Fruit fly (Drosophila melanogaster) whole organism, wandering third instar larva: Measurements from ENCODE around the gene frm.
A peak's percentile ranks its signal among the peaks of the same experiment; 100 is the strongest.

ENCODE experiments used
- Abd-B ChIP-seq: fragments of >200 bp; optimal IDR thresholded peaks from 2 replicates; lab custom pipeline; 2017; ENCODE audit warnings: missing biosample characterization, missing genetic modification characterization
- CG32264 ChIP-seq: fragments of 200-800 bp; sonication (Bioruptor generic); optimal IDR thresholded peaks from 2 replicates; lab custom pipeline; 2016; ENCODE audit warnings: missing biosample characterization, missing genetic modification characterization
- CG9705 ChIP-seq: fragments of 200-800 bp; sonication (Bioruptor generic); optimal IDR thresholded peaks from 2 replicates; lab custom pipeline; 2018; ENCODE audit warnings: missing biosample characterization, mild to moderate bottlenecking, missing genetic modification characterization
- CrebA ChIP-seq: fragments of 200-800 bp; sonication (Bioruptor generic); optimal IDR thresholded peaks from 2 replicates; lab custom pipeline; 2016; ENCODE audit warnings: missing biosample characterization, mild to moderate bottlenecking, missing genetic modification characterization, borderline replicate concordance
- Dfd ChIP-seq: fragments of >200 bp; optimal IDR thresholded peaks from 2 replicates; lab custom pipeline; 2017; ENCODE audit warnings: missing biosample characterization, missing genetic modification characterization
- GATAd ChIP-seq: sonication (Bioruptor generic); optimal IDR thresholded peaks from 2 replicates; lab custom pipeline; 2016; ENCODE audit warnings: missing biosample characterization, missing genetic modification characterization
- HLH106 ChIP-seq: fragments of 200-800 bp; optimal IDR thresholded peaks from 3 replicates; lab custom pipeline; 2019; ENCODE audit warnings: missing biosample characterization, mild to moderate bottlenecking, missing genetic modification characterization, moderate library complexity
- Hnf4 ChIP-seq: fragments of 200-800 bp; sonication (Bioruptor generic); optimal IDR thresholded peaks from 2 replicates; lab custom pipeline; 2016; ENCODE audit warnings: missing biosample characterization, mild to moderate bottlenecking, missing genetic modification characterization
- Hr78 ChIP-seq: fragments of >200 bp; optimal IDR thresholded peaks from 2 replicates; lab custom pipeline; 2017; ENCODE audit warnings: missing biosample characterization, missing genetic modification characterization
- Hr83 ChIP-seq: fragments of 200-300 bp; sonication (Bioruptor generic); optimal IDR thresholded peaks from 2 replicates; lab custom pipeline; 2016; ENCODE audit warnings: missing biosample characterization, mild to moderate bottlenecking, missing genetic modification characterization, moderate library complexity; ENCODE audit not compliant: poor library complexity, severe bottlenecking
- Mio ChIP-seq: sonication (Bioruptor generic); optimal IDR thresholded peaks from 2 replicates; lab custom pipeline; 2016; ENCODE audit warnings: missing biosample characterization, missing genetic modification characterization
- N ChIP-seq: fragments of >200 bp; optimal IDR thresholded peaks from 2 replicates; lab custom pipeline; 2018; ENCODE audit warnings: missing biosample characterization, missing external identifiers, missing genetic modification characterization
- OdsH ChIP-seq: fragments of 200-800 bp; sonication (Bioruptor generic); optimal IDR thresholded peaks from 2 replicates; lab custom pipeline; 2016; ENCODE audit warnings: missing biosample characterization, mild to moderate bottlenecking, missing genetic modification characterization
- Rel ChIP-seq, 2 experiments: fragments of 200-800 bp; sonication (Bioruptor generic) in 1 of 2; optimal IDR thresholded peaks; 2 replicates in 1 of 2; 3 replicates in 1 of 2; lab custom pipeline; 2016 to 2019; ENCODE audit warnings: mild to moderate bottlenecking in 2 of 2, missing biosample characterization in 2 of 2, missing genetic modification characterization in 2 of 2, moderate library complexity in 1 of 2
- Sp1 ChIP-seq: fragments of 200-800 bp; sonication (Bioruptor generic); optimal IDR thresholded peaks from 3 replicates; lab custom pipeline; 2019; ENCODE audit warnings: missing biosample characterization, mild to moderate bottlenecking, missing genetic modification characterization, moderate library complexity
- Vsx2 ChIP-seq: fragments of 200-300, 225-300 bp; sonication (Bioruptor generic); optimal IDR thresholded peaks from 2 replicates; lab custom pipeline; 2018; ENCODE audit warnings: missing biosample characterization, missing genetic modification characterization; ENCODE audit not compliant: partially characterized antibody
- br ChIP-seq: fragments of 200-800 bp; sonication (Bioruptor generic); optimal IDR thresholded peaks from 2 replicates; lab custom pipeline; 2016; ENCODE audit warnings: missing biosample characterization, missing genetic modification characterization
- brk ChIP-seq: fragments of 200-800 bp; sonication (Bioruptor generic); optimal IDR thresholded peaks from 2 replicates; lab custom pipeline; 2016; ENCODE audit warnings: missing biosample characterization, mild to moderate bottlenecking, missing genetic modification characterization
- dl ChIP-seq, 2 experiments: fragments of 175-275, 200-275 bp in 1 of 2; fragments of 200-275 bp in 1 of 2; sonication (Bioruptor generic); optimal IDR thresholded peaks; lab custom pipeline; 2018; ENCODE audit warnings: mild to moderate bottlenecking in 2 of 2, missing biosample characterization in 2 of 2, missing genetic modification characterization in 2 of 2, moderate library complexity in 2 of 2; ENCODE audit not compliant: partially characterized antibody in 2 of 2, insufficient read depth in 1 of 2
- dsf ChIP-seq: sonication (Bioruptor generic); optimal IDR thresholded peaks from 2 replicates; lab custom pipeline; 2016; ENCODE audit warnings: missing biosample characterization, missing genetic modification characterization, borderline replicate concordance
- ey ChIP-seq: fragments of 200-800 bp; sonication (Bioruptor generic); optimal IDR thresholded peaks from 2 replicates; lab custom pipeline; 2016; ENCODE audit warnings: missing biosample characterization, missing genetic modification characterization
- foxo ChIP-seq, 2 experiments: fragments of 200-800 bp; sonication (Bioruptor generic); optimal IDR thresholded peaks; 2 replicates in 1 of 2; 3 replicates in 1 of 2; lab custom pipeline; 2016 to 2017; ENCODE audit warnings: missing biosample characterization in 2 of 2, missing genetic modification characterization in 2 of 2
- fru ChIP-seq: fragments of 200-800 bp; sonication (Bioruptor generic); optimal IDR thresholded peaks from 3 replicates; lab custom pipeline; 2016; ENCODE audit warnings: missing biosample characterization, mild to moderate bottlenecking, missing genetic modification characterization
- h ChIP-seq: fragments of 200-800 bp; sonication (Bioruptor generic); optimal IDR thresholded peaks from 3 replicates; lab custom pipeline; 2016; ENCODE audit warnings: missing biosample characterization, mild to moderate bottlenecking, missing genetic modification characterization
- jim ChIP-seq: fragments of 175-275, 200-325 bp; sonication (Bioruptor generic); optimal IDR thresholded peaks from 2 replicates; lab custom pipeline; 2016; ENCODE audit warnings: missing biosample characterization, mild to moderate bottlenecking, missing genetic modification characterization
- lola ChIP-seq: fragments of >200 bp; optimal IDR thresholded peaks from 2 replicates; lab custom pipeline; 2017; ENCODE audit warnings: missing biosample characterization, missing genetic modification characterization
- pan ChIP-seq: fragments of >200 bp; optimal IDR thresholded peaks from 2 replicates; lab custom pipeline; 2017
- psq ChIP-seq: fragments of 200-800 bp; sonication (Bioruptor generic); optimal IDR thresholded peaks from 3 replicates; lab custom pipeline; 2017; ENCODE audit warnings: missing biosample characterization, mild to moderate bottlenecking, missing genetic modification characterization, moderate library complexity
- rgr ChIP-seq: fragments of 200-800 bp; sonication (Bioruptor generic); optimal IDR thresholded peaks from 3 replicates; lab custom pipeline; 2016; ENCODE audit warnings: missing biosample characterization, mild to moderate bottlenecking, missing genetic modification characterization
- sage ChIP-seq: fragments of 200-800 bp; sonication (Bioruptor generic); optimal IDR thresholded peaks from 2 replicates; lab custom pipeline; 2016; ENCODE audit warnings: missing biosample characterization, mild to moderate bottlenecking, missing genetic modification characterization
- sv ChIP-seq: fragments of 200-800 bp; sonication (Bioruptor generic); optimal IDR thresholded peaks from 3 replicates; lab custom pipeline; 2016; ENCODE audit warnings: missing biosample characterization, missing genetic modification characterization
- tai ChIP-seq: sonication (Bioruptor generic); optimal IDR thresholded peaks from 2 replicates; lab custom pipeline; 2016; ENCODE audit warnings: missing biosample characterization, missing genetic modification characterization
- usp ChIP-seq: fragments of >200 bp; optimal IDR thresholded peaks from 2 replicates; lab custom pipeline; 2017; ENCODE audit warnings: missing biosample characterization, missing genetic modification characterization
- woc ChIP-seq: sonication (Bioruptor generic); optimal IDR thresholded peaks from 2 replicates; lab custom pipeline; 2016; ENCODE audit warnings: missing biosample characterization, mild to moderate bottlenecking, missing genetic modification characterization

frm gene

dm6 chr3L:5551087-5551486, at the start of gene frm:
frm (minus strand) TSS chr3L:5551159.
- TF ChIP-seq Rel (GFP tag; optimal IDR thresholded peaks at IDR 0.05; lab: Kevin White, UChicago) (peak; percentile 18), Rel (tag; optimal IDR thresholded peaks at IDR 0.05; lab: Kevin White, UChicago) (peak; percentile 37), HLH106 (tag; lab: Kevin White, UChicago) (no peak), Hr83 (no peak), Dfd (GFP tag; lab: Kevin White, UChicago) (peak; percentile 8), dl (GFP tag; optimal IDR thresholded peaks at IDR 0.05; lab: Kevin White, UChicago; ENCODE audit: insufficient read depth in 1 of 2, partially characterized antibody in 2 of 2) (no peak), Vsx2 (no peak), CG32264 (GFP tag; lab: Kevin White, UChicago) (no peak), Mio (GFP tag; lab: Kevin White, UChicago) (no peak), OdsH (GFP tag; lab: Kevin White, UChicago) (no peak), jim (GFP tag; lab: Kevin White, UChicago) (peak; percentile 27), CrebA (GFP tag; lab: Kevin White, UChicago) (peak; percentile 10), fru (GFP tag; lab: Kevin White, UChicago) (no peak), woc (GFP tag; lab: Kevin White, UChicago) (no peak), sv (no peak), brk (GFP tag; lab: Kevin White, UChicago) (no peak), Sp1 (GFP tag; lab: Kevin White, UChicago) (peak; percentile 56)

dm6 chr3L:5599592-5599991, 48.6 kb upstream of the frm start, which contains the start of gene CG10591:
CG10591 (minus strand) TSS chr3L:5599692.
- TF ChIP-seq foxo (GFP tag; optimal IDR thresholded peaks at IDR 0.05; lab: Kevin White, UChicago) (no peak), pan (lab: Kevin White, UChicago) (no peak), fru (GFP tag; lab: Kevin White, UChicago) (no peak), N (no peak), rgr (no peak), h (no peak), woc (GFP tag; lab: Kevin White, UChicago) (no peak), tai (GFP tag; lab: Kevin White, UChicago) (no peak)

DNA sequence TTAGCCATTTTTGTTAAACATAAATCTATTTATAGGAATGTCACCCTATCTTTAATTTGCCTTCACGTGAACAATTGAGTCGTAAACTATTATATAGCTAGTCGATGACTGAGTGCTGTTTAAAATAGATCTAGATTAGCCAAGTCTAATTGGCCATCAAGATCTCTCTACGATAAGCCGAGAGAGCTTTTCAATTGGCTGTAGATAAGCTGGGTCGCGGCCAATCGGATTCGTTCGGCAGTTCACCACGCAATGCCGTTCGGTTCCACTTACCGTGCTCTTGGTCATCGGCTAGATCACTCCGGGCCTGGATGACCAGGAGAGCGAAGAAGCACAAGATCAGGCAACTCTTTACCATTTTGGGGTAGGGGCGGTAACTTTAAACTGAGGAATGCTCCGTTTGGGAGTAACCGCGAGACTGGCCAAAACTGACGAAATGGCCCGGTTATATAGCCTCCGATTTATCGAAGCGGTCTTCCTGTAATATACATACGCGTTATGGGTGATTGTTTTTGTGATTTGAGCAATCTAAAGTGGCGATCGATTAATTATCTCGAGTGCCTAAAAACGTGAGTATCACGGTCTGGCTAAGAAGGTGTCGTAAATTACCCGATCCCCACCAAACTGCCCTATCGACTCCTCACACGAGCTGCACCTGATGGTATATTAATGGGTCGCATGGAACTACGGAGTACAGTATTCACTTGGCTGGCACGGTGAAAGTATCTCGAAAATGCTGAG, 44.1 kb upstream of the frm start, which contains the start of the genes Alp10 and Alp9:
TSS of gene Alp10 (minus strand) at position 420 of the 741 bp plus-strand sequence.
TSS of gene Alp9 (plus strand) at position 690 of the 741 bp plus-strand sequence.
- TF ChIP-seq tai (GFP tag; lab: Kevin White, UChicago) (no peak), Mio (GFP tag; lab: Kevin White, UChicago) (no peak), CG32264 (GFP tag; lab: Kevin White, UChicago) (no peak)
- TF ChIP-seq, all 38 proteins: peak for 0

- TF ChIP-seq h = no peak
- TF ChIP-seq OdsH (GFP tag; lab: Kevin White, UChicago) = no peak
- no peak for TF ChIP-seq dsf (GFP tag; lab: Kevin White, UChicago)
- TF ChIP-seq br (GFP tag; lab: Kevin White, UChicago) = no peak
- no peak for TF ChIP-seq foxo (GFP tag; optimal IDR thresholded peaks at IDR 0.05; lab: Kevin White, UChicago)
- no peak for TF ChIP-seq Rel (GFP tag; optimal IDR thresholded peaks at IDR 0.05; lab: Kevin White, UChicago)
- TF ChIP-seq Rel (tag; optimal IDR thresholded peaks at IDR 0.05; lab: Kevin White, UChicago) = no peak
- no peak for TF ChIP-seq Hr78 (GFP tag; lab: Kevin White, UChicago)
- no peak for TF ChIP-seq fru (GFP tag; lab: Kevin White, UChicago)
- no peak for TF ChIP-seq Hnf4
- TF ChIP-seq psq = no peak
- TF ChIP-seq Vsx2 = no peak
- no peak for TF ChIP-seq Abd-B (GFP tag; lab: Kevin White, UChicago)
- TF ChIP-seq usp (GFP tag; lab: Kevin White, UChicago) = no peak
- TF ChIP-seq sv = no peak
Measured at dm6 chr3L:5594163-5594715, 43.3 kb upstream of the frm start.

DNA sequence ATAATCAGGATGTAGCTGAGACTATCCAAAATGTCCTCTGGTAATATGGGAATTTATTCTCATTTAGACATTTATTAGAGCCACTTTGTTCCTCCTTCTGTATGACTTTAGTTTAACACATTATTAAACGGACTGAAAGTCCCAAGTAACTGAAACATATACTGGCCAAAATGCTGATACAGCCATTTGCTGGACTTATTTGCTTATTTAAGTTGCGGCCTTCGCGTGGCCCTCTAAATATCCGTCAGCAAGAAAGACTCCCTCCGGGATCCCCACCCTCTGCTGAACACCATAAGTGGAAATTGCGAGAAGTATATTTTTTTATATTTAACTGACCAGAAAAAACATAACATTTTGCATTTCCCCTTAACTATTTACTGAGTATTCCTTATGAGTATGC, 41.5 kb upstream of the frm start, which contains the start of gene spo:
TSS of gene spo (minus strand) at position 135 of the 400 bp plus-strand sequence.
- no peak for TF ChIP-seq GATAd
- no peak for TF ChIP-seq CrebA (GFP tag; lab: Kevin White, UChicago)
- no peak for TF ChIP-seq lola
- TF ChIP-seq sage (GFP tag; lab: Kevin White, UChicago) = no peak
- TF ChIP-seq HLH106 (tag; lab: Kevin White, UChicago) = no peak
- no peak for TF ChIP-seq CG9705 (GFP tag; lab: Kevin White, UChicago)
- no peak for TF ChIP-seq psq
- TF ChIP-seq dsf (GFP tag; lab: Kevin White, UChicago) = no peak
- TF ChIP-seq Rel (GFP tag; optimal IDR thresholded peaks at IDR 0.05; lab: Kevin White, UChicago) = no peak
- no peak for TF ChIP-seq Rel (tag; optimal IDR thresholded peaks at IDR 0.05; lab: Kevin White, UChicago)
- no peak for TF ChIP-seq br (GFP tag; lab: Kevin White, UChicago)
- no peak for TF ChIP-seq Mio (GFP tag; lab: Kevin White, UChicago)
- TF ChIP-seq ey = no peak
- no peak for TF ChIP-seq Sp1 (GFP tag; lab: Kevin White, UChicago)
- TF ChIP-seq pan (lab: Kevin White, UChicago) = no peak
- TF ChIP-seq Dfd (GFP tag; lab: Kevin White, UChicago) = no peak
- TF ChIP-seq brk (GFP tag; lab: Kevin White, UChicago) = no peak
- TF ChIP-seq fru (GFP tag; lab: Kevin White, UChicago) = no peak
- TF ChIP-seq N = no peak
